Fruit fly (Drosophila melanogaster) whole organism, prepupa: ENCODE measurements around the gene FucT6.

Experiments used
- Blimp-1 ChIP-seq: fragments of 200-800 bp; sonication (Bioruptor generic); optimal IDR thresholded peaks from 3 replicates; lab custom pipeline; 2017; ENCODE audit warnings: missing biosample characterization, missing genetic modification characterization, mild to moderate bottlenecking, moderate library complexity, missing genetic modification reagents
- CG3032 ChIP-seq: fragments of 200-800 bp; optimal IDR thresholded peaks from 2 replicates; lab custom pipeline; 2019; ENCODE audit warnings: missing biosample characterization, mild to moderate bottlenecking, missing genetic modification characterization, moderate library complexity
- CG31627 ChIP-seq: fragments of 200-800 bp; sonication (Bioruptor generic); optimal IDR thresholded peaks from 3 replicates; lab custom pipeline; 2016; ENCODE audit warnings: missing biosample characterization, missing genetic modification characterization
- CG32006 ChIP-seq: fragments of 200-800 bp; sonication (Bioruptor generic); optimal IDR thresholded peaks from 3 replicates; lab custom pipeline; 2017; ENCODE audit warnings: missing biosample characterization, mild to moderate bottlenecking, missing genetic modification characterization
- CG6792 ChIP-seq: fragments of 200-800 bp; sonication (Bioruptor generic); optimal IDR thresholded peaks from 3 replicates; lab custom pipeline; 2016; ENCODE audit warnings: missing biosample characterization, missing genetic modification characterization
- CG6854 ChIP-seq: fragments of 200-800 bp; sonication (Bioruptor generic); optimal IDR thresholded peaks from 2 replicates; lab custom pipeline; 2017; ENCODE audit warnings: missing biosample characterization, mild to moderate bottlenecking, missing genetic modification characterization
- CG7368 ChIP-seq: fragments of 200-800 bp; sonication (Bioruptor generic); optimal IDR thresholded peaks from 3 replicates; lab custom pipeline; 2016; ENCODE audit warnings: missing biosample characterization, missing genetic modification characterization
- CG9139 ChIP-seq: fragments of 200-800 bp; sonication (Bioruptor generic); optimal IDR thresholded peaks from 3 replicates; lab custom pipeline; 2017; ENCODE audit warnings: missing biosample characterization, mild to moderate bottlenecking, missing genetic modification characterization
- Eip93F ChIP-seq: fragments of 200-800 bp; sonication (Bioruptor generic); optimal IDR thresholded peaks from 2 replicates; lab custom pipeline; 2016; ENCODE audit warnings: missing biosample characterization, mild to moderate bottlenecking, missing genetic modification characterization
- Ets96B ChIP-seq: fragments of 200-800 bp; optimal IDR thresholded peaks from 2 replicates; lab custom pipeline; 2019; ENCODE audit warnings: missing biosample characterization, mild to moderate bottlenecking, missing genetic modification characterization, moderate library complexity
- Hr38 ChIP-seq: sonication (Bioruptor generic); optimal IDR thresholded peaks from 2 replicates; lab custom pipeline; 2016; ENCODE audit warnings: missing biosample characterization, missing genetic modification characterization
- Hr39 ChIP-seq: fragments of 200-800 bp; sonication (Bioruptor generic); optimal IDR thresholded peaks from 2 replicates; lab custom pipeline; 2016; ENCODE audit warnings: missing biosample characterization, missing genetic modification characterization
- Lpt ChIP-seq: fragments of 200-800 bp; sonication (Bioruptor generic); optimal IDR thresholded peaks from 3 replicates; lab custom pipeline; 2016; ENCODE audit warnings: missing biosample characterization, missing genetic modification characterization
- Smox ChIP-seq: fragments of 200-800 bp; sonication (Bioruptor generic); optimal IDR thresholded peaks from 3 replicates; lab custom pipeline; 2016; ENCODE audit warnings: missing biosample characterization, missing genetic modification characterization
- Sox102F ChIP-seq: fragments of 200-800 bp; sonication (Bioruptor generic); optimal IDR thresholded peaks from 2 replicates; lab custom pipeline; 2016; ENCODE audit warnings: missing biosample characterization, mild to moderate bottlenecking, missing genetic modification characterization
- Sox14 ChIP-seq: fragments of 200-800 bp; sonication (Bioruptor generic); optimal IDR thresholded peaks from 3 replicates; lab custom pipeline; 2016; ENCODE audit warnings: missing biosample characterization, missing genetic modification characterization
- achi ChIP-seq: fragments of 200-800 bp; sonication (Bioruptor generic); optimal IDR thresholded peaks from 3 replicates; lab custom pipeline; 2016; ENCODE audit warnings: missing biosample characterization, missing genetic modification characterization
- pdm3 ChIP-seq: fragments of 200-800 bp; sonication (Bioruptor generic); optimal IDR thresholded peaks from 3 replicates; lab custom pipeline; 2016; ENCODE audit warnings: missing biosample characterization, missing genetic modification characterization
- spab ChIP-seq: fragments of 200-800 bp; sonication (Bioruptor generic); optimal IDR thresholded peaks from 2 replicates; lab custom pipeline; 2017; ENCODE audit warnings: missing biosample characterization, mild to moderate bottlenecking, missing genetic modification characterization, missing genetic modification reagents
- svp ChIP-seq: fragments of 200-800 bp; sonication (Bioruptor generic); peaks from one replicate; lab custom pipeline; 2016; ENCODE audit warnings: missing biosample characterization, missing genetic modification characterization
- topi ChIP-seq: fragments of 200-800 bp; sonication (Bioruptor generic); optimal IDR thresholded peaks from 3 replicates; lab custom pipeline; 2016; ENCODE audit warnings: missing biosample characterization, missing genetic modification characterization

The FucT6 gene

DNA sequence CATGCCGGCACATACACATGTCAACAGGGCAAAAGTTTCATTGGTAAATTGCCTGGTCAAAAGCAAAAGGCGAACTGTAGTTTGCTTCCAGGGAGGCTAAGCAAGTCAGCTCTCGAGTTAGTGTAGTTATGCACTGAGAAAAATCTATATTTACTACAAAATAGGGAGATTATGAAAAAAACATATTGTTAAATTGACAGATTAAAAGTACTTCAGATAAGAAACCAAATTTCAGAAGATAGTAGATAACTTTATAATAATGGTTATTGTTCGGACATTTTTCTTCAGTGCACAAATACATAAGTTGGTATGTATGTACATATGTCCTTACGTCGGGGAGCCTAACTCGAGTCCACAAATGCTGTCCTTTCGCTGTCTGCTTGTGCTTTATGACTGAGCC lies 52.6 kb downstream of the FucT6 start (continued):
- TF ChIP-seq spab (GFP tag; lab: Kevin White, UChicago): peak; percentile 21
- no peak for TF ChIP-seq Eip93F (GFP tag; lab: Kevin White, UChicago)
- TF ChIP-seq CG3032 (tag; lab: Kevin White, UChicago): peak; percentile 63
- peak; percentile 67 for TF ChIP-seq achi (GFP tag; lab: Kevin White, UChicago)
- peak; percentile 68 for TF ChIP-seq pdm3 (GFP tag; lab: Kevin White, UChicago)
- TF ChIP-seq topi (GFP tag; lab: Kevin White, UChicago): peak; percentile 21
- no peak for TF ChIP-seq Hr38 (GFP tag; lab: Kevin White, UChicago)
- peak; percentile 10 for TF ChIP-seq CG9139 (GFP tag; lab: Kevin White, UChicago)
- TF ChIP-seq Lpt (GFP tag; lab: Kevin White, UChicago): peak; percentile 57
- no peak for TF ChIP-seq Blimp-1 (GFP tag; lab: Kevin White, UChicago)
- TF ChIP-seq Ets96B: peak; percentile 74
- peak; percentile 16 for TF ChIP-seq Sox102F (GFP tag; lab: Kevin White, UChicago)
- TF ChIP-seq CG6792 (GFP tag; lab: Kevin White, UChicago): peak; percentile 21
- no peak for TF ChIP-seq CG31627
- peak; percentile 43 for TF ChIP-seq Sox14 (GFP tag; lab: Kevin White, UChicago)
- TF ChIP-seq CG7368: peak; percentile 34
- TF ChIP-seq svp (GFP tag; lab: Kevin White, UChicago): peak; percentile 72
- TF ChIP-seq CG32006 (GFP tag; lab: Kevin White, UChicago): peak; percentile 73
- TF ChIP-seq Hr39 (GFP tag; lab: Kevin White, UChicago): peak; percentile 12
- TF ChIP-seq Smox (GFP tag; lab: Kevin White, UChicago): peak; percentile 19
- no peak for TF ChIP-seq CG6854 (GFP tag; lab: Kevin White, UChicago)
